Worm (Caenorhabditis elegans): ENCODE measurements around the gene eef-1G.

eef-1G gene

ce11 chrV:11000650-11001049 lies 35.1 kb downstream of the eef-1G start, which contains the start of gene isy-1 (continued):
- TF ChIP-seq lin-15B (tag; optimal IDR thresholded peaks at IDR 0.05), result peak; percentile 91
- peak; percentile 61 for TF ChIP-seq fkh-8 (tag; optimal IDR thresholded peaks at IDR 0.05)
- TF ChIP-seq swsn-7 (tag; optimal IDR thresholded peaks at IDR 0.05), result peak; percentile 66
- no peak for TF ChIP-seq lin-39 (tag; optimal IDR thresholded peaks at IDR 0.05)
- TF ChIP-seq grh-1 (GFP tag; IDR thresholded peaks at IDR 0.05), result no peak; the same call in 1 of the 2 replicates
- TF ChIP-seq sptf-1 (tag; optimal IDR thresholded peaks at IDR 0.05), result no peak
- TF ChIP-seq ceh-8 (GFP tag; optimal IDR thresholded peaks at IDR 0.05), result peak; percentile 17
- TF ChIP-seq lsy-2 (tag; optimal IDR thresholded peaks at IDR 0.05), result peak; percentile 81 to 90
- TF ChIP-seq ztf-11 (tag; optimal IDR thresholded peaks at IDR 0.05), result no peak
- no peak for TF ChIP-seq nhr-76 (tag; optimal IDR thresholded peaks at IDR 0.05)
- no peak for TF ChIP-seq sup-37 (GFP tag; optimal IDR thresholded peaks at IDR 0.05)
- no peak for TF ChIP-seq ceh-90 (tag; optimal IDR thresholded peaks at IDR 0.05)
- TF ChIP-seq pag-3 (tag; optimal IDR thresholded peaks at IDR 0.05; ENCODE audit: borderline replicate concordance, insufficient read depth), result no peak
- no peak for TF ChIP-seq ces-1 (GFP tag; optimal IDR thresholded peaks at IDR 0.05)
- TF ChIP-seq zip-4 (GFP tag; optimal IDR thresholded peaks at IDR 0.05), result no peak
- TF ChIP-seq rnt-1 (tag; optimal IDR thresholded peaks at IDR 0.05), result peak; percentile 69
- TF ChIP-seq unc-62 (GFP tag; optimal IDR thresholded peaks at IDR 0.05), result no peak
- peak; percentile 90 to 96 for TF ChIP-seq efl-1 (optimal IDR thresholded peaks at IDR 0.05)
- peak; percentile 95 to 99 for TF ChIP-seq efl-1 (GFP tag; optimal IDR thresholded peaks at IDR 0.05 in 1 of 2)
- TF ChIP-seq unc-98 (GFP tag; IDR thresholded peaks at IDR 0.05), result no peak
- TF ChIP-seq irx-1 (tag; optimal IDR thresholded peaks at IDR 0.05), result peak; percentile 29
- TF ChIP-seq C16A3.4 (tag; optimal IDR thresholded peaks at IDR 0.05), result peak; percentile 87
- TF ChIP-seq efl-3 (GFP tag; optimal IDR thresholded peaks at IDR 0.05), result no peak
- TF ChIP-seq mep-1 (tag; optimal IDR thresholded peaks at IDR 0.05), result peak; percentile 90
- no peak for TF ChIP-seq nhr-11 (tag; optimal IDR thresholded peaks at IDR 0.05)
- TF ChIP-seq alr-1 (tag; optimal IDR thresholded peaks at IDR 0.05; ENCODE audit: borderline replicate concordance), result no peak
- no peak for TF ChIP-seq unc-30 (tag; optimal IDR thresholded peaks at IDR 0.05)
- peak; percentile 70 for TF ChIP-seq xbp-1 (tag; optimal IDR thresholded peaks at IDR 0.05)
- no peak for TF ChIP-seq mef-2 (tag; optimal IDR thresholded peaks at IDR 0.05)
- no peak for TF ChIP-seq zag-1 (tag; optimal IDR thresholded peaks at IDR 0.05)
- peak; percentile 48 for TF ChIP-seq lin-13 (GFP tag; optimal IDR thresholded peaks at IDR 0.05)
- TF ChIP-seq pqm-1 (tag; optimal IDR thresholded peaks at IDR 0.05), result no peak
- TF ChIP-seq mab-9 (GFP tag; IDR thresholded peaks at IDR 0.05), result no peak
- no peak for TF ChIP-seq nhr-237 (tag; optimal IDR thresholded peaks at IDR 0.05)
- no peak for TF ChIP-seq ceh-88 (GFP tag; IDR thresholded peaks at IDR 0.05)
- TF ChIP-seq lin-14 (GFP tag; optimal IDR thresholded peaks at IDR 0.05), result peak; percentile 76
- TF ChIP-seq nhr-20 (tag; optimal IDR thresholded peaks at IDR 0.05), result peak; percentile 74
- no peak for TF ChIP-seq ama-1 (optimal IDR thresholded peaks at IDR 0.05)
- TF ChIP-seq blmp-1 (tag; optimal IDR thresholded peaks at IDR 0.05), result peak; percentile 93
- peak; percentile 65 for TF ChIP-seq nhr-85 (tag)
- no peak for TF ChIP-seq nhr-12 (tag; optimal IDR thresholded peaks at IDR 0.05)
- TF ChIP-seq ceh-63 (GFP tag; optimal IDR thresholded peaks at IDR 0.05), result no peak
- no peak for TF ChIP-seq hlh-4 (tag; optimal IDR thresholded peaks at IDR 0.05)
- TF ChIP-seq nhr-19 (GFP tag; conservative IDR thresholded peaks at IDR 0.05), result peak; percentile 73
- peak; percentile 42 for TF ChIP-seq sox-4 (tag; optimal IDR thresholded peaks at IDR 0.05)

ce11 chrV:11002434-11002833 lies 36.9 kb downstream of the eef-1G start, which contains the start of gene F53B7.4:
Gene F53B7.4 (minus strand): TSS chrV:11002534.
- TF ChIP-seq xbp-1 (tag; optimal IDR thresholded peaks at IDR 0.05) (no peak), egl-13 (tag; optimal IDR thresholded peaks at IDR 0.05) (no peak), nhr-71 (tag; optimal IDR thresholded peaks at IDR 0.05) (no peak), unc-86 (tag; optimal IDR thresholded peaks at IDR 0.05) (no peak), egl-27 (tag; optimal IDR thresholded peaks at IDR 0.05) (no peak), hpl-2 (GFP tag; optimal IDR thresholded peaks at IDR 0.05) (no peak), hlh-17 (GFP tag; optimal IDR thresholded peaks at IDR 0.05; ENCODE audit: borderline replicate concordance) (no peak), pqm-1 (tag; optimal IDR thresholded peaks at IDR 0.05) (no peak), F16B12.6 (tag; optimal IDR thresholded peaks at IDR 0.05) (no peak), ceh-8 (GFP tag; optimal IDR thresholded peaks at IDR 0.05) (no peak), ama-1 (optimal IDR thresholded peaks at IDR 0.05) (no peak), snpc-4 (tag; optimal IDR thresholded peaks at IDR 0.05) (no peak), ceh-90 (tag; optimal IDR thresholded peaks at IDR 0.05) (no peak), aly-2 (tag; optimal IDR thresholded peaks at IDR 0.05) (no peak), skn-1 (tag; optimal IDR thresholded peaks at IDR 0.05) (no peak)

Measured in whole organism, L1 larva.